Fruit fly (Drosophila melanogaster) whole organism, embryonic: ENCODE data around the gene Lcp65Ac.

ENCODE experiments used
- Atf6 ChIP-seq: fragments of 200-800 bp; sonication (Bioruptor generic); IDR thresholded peaks from 2 replicates; pipeline ENCODE4 v1.3.6; 2022; ENCODE audit warnings: missing biosample characterization, missing genetic modification characterization
- CG1024 ChIP-seq: fragments of 200-800 bp; sonication (Bioruptor generic); IDR thresholded peaks from 2 replicates; pipeline ENCODE4 v1.3.6; 2022; ENCODE audit warnings: missing biosample characterization, missing genetic modification characterization
- CG12942 ChIP-seq: fragments of 200-800 bp; sonication (Bioruptor generic); optimal IDR thresholded peaks from 3 replicates; lab custom pipeline; 2016; ENCODE audit warnings: missing biosample characterization, missing genetic modification characterization
- CG14965 ChIP-seq: fragments of 200-800 bp; sonication (Bioruptor generic); optimal IDR thresholded peaks from 2 replicates; lab custom pipeline; 2016; ENCODE audit warnings: missing biosample characterization, missing genetic modification characterization, borderline replicate concordance
- CG1603 ChIP-seq: fragments of 200-800 bp; sonication (Bioruptor generic); optimal IDR thresholded peaks from 2 replicates; lab custom pipeline; 2019; ENCODE audit warnings: missing biosample characterization, mild to moderate bottlenecking, missing genetic modification characterization, moderate library complexity
- CG1792 ChIP-seq: fragments of 200-800 bp; sonication (Bioruptor generic); optimal IDR thresholded peaks from 2 replicates; lab custom pipeline; 2016; ENCODE audit warnings: missing biosample characterization, missing genetic modification characterization
- CG18599 ChIP-seq: fragments of 200-800 bp; sonication (Bioruptor generic); optimal IDR thresholded peaks from 3 replicates; lab custom pipeline; 2017; ENCODE audit warnings: missing biosample characterization, missing genetic modification characterization, mild to moderate bottlenecking, moderate library complexity, missing genetic modification reagents
- CG2120 ChIP-seq: fragments of 200-800 bp; sonication (Bioruptor generic); optimal IDR thresholded peaks from 3 replicates; lab custom pipeline; 2016; ENCODE audit warnings: missing biosample characterization, missing genetic modification characterization
- CG2199 ChIP-seq: fragments of 200-800 bp; sonication (Bioruptor generic); IDR thresholded peaks from 3 replicates; pipeline ENCODE4 v1.3.6; 2022; ENCODE audit warnings: missing biosample characterization, missing genetic modification characterization
- CG30431 ChIP-seq: fragments of 200-800 bp; sonication (Bioruptor generic); optimal IDR thresholded peaks from 2 replicates; lab custom pipeline; 2017; ENCODE audit warnings: missing biosample characterization, missing genetic modification characterization
- CG31224 ChIP-seq: fragments of 200-800 bp; sonication (Bioruptor generic); IDR thresholded peaks from 2 replicates; pipeline ENCODE4 v1.3.6; 2022; ENCODE audit warnings: missing biosample characterization, missing genetic modification characterization
- CG32772 ChIP-seq: fragments of 200-800 bp; sonication (Bioruptor generic); IDR thresholded peaks from 2 replicates; pipeline ENCODE4 v1.3.6; 2022; ENCODE audit warnings: missing biosample characterization, missing genetic modification characterization
- CG33213 ChIP-seq: fragments of 200-800 bp; sonication (Bioruptor generic); optimal IDR thresholded peaks from 3 replicates; lab custom pipeline; 2016; ENCODE audit warnings: missing biosample characterization, missing genetic modification characterization
- CG4820 ChIP-seq: fragments of 200-800 bp; sonication (Bioruptor generic); optimal IDR thresholded peaks from 3 replicates; lab custom pipeline; 2016; ENCODE audit warnings: missing biosample characterization, missing genetic modification characterization
- CG6175 ChIP-seq: fragments of 200-800 bp; sonication (Bioruptor generic); IDR thresholded peaks from 3 replicates; pipeline ENCODE4 v1.3.6; 2022; ENCODE audit warnings: missing biosample characterization, missing genetic modification characterization
- CG6654 ChIP-seq: fragments of 200-800 bp; sonication (Bioruptor generic); optimal IDR thresholded peaks from 2 replicates; lab custom pipeline; 2017; ENCODE audit warnings: missing biosample characterization, mild to moderate bottlenecking, missing genetic modification characterization
- CG6791 ChIP-seq: fragments of 200-800 bp; sonication (Bioruptor generic); IDR thresholded peaks from 3 replicates; pipeline ENCODE4 v1.3.6; 2022; ENCODE audit warnings: missing biosample characterization, missing genetic modification characterization; ENCODE audit not compliant: partially characterized antibody
- CG8359 ChIP-seq: fragments of 200-800 bp; sonication (Bioruptor generic); optimal IDR thresholded peaks from 2 replicates; lab custom pipeline; 2017; ENCODE audit warnings: missing biosample characterization, mild to moderate bottlenecking, missing genetic modification characterization, borderline replicate concordance
- Elba2 ChIP-seq: fragments of 200-800 bp; sonication (Bioruptor generic); optimal IDR thresholded peaks from 3 replicates; lab custom pipeline; 2016; ENCODE audit warnings: missing biosample characterization, missing genetic modification characterization
- Ets97D ChIP-seq: fragments of 200-800 bp; sonication (Bioruptor generic); optimal IDR thresholded peaks from 3 replicates; lab custom pipeline; 2016; ENCODE audit warnings: missing biosample characterization, missing genetic modification characterization
- H2.0 ChIP-seq: fragments of 200-800 bp; sonication (Bioruptor generic); IDR thresholded peaks from 2 replicates; pipeline ENCODE4 v1.3.6; 2022; ENCODE audit warnings: missing biosample characterization, missing genetic modification characterization
- Hey ChIP-seq: fragments of 200-800 bp; sonication (Bioruptor generic); optimal IDR thresholded peaks from 3 replicates; lab custom pipeline; 2018; ENCODE audit warnings: missing biosample characterization, mild to moderate bottlenecking, missing genetic modification characterization
- Hmx ChIP-seq: fragments of 200-800 bp; sonication (Bioruptor generic); optimal IDR thresholded peaks from 2 replicates; lab custom pipeline; 2016; ENCODE audit warnings: missing biosample characterization, missing genetic modification characterization
- Lpt ChIP-seq: fragments of >200 bp; optimal IDR thresholded peaks from 2 replicates; lab custom pipeline; 2018; ENCODE audit warnings: missing biosample characterization, missing genetic modification characterization
- Mad ChIP-seq: fragments of 200-800 bp; sonication (Bioruptor generic); optimal IDR thresholded peaks from 2 replicates; lab custom pipeline; 2016; ENCODE audit warnings: missing biosample characterization, missing genetic modification characterization
- Meics ChIP-seq: fragments of 200-800 bp; sonication (Bioruptor generic); optimal IDR thresholded peaks from 2 replicates; lab custom pipeline; 2017; ENCODE audit warnings: missing biosample characterization, mild to moderate bottlenecking, missing genetic modification characterization
- NK7.1 ChIP-seq: fragments of 200-800 bp; sonication (Bioruptor generic); optimal IDR thresholded peaks from 3 replicates; lab custom pipeline; 2016; ENCODE audit warnings: missing biosample characterization, missing genetic modification characterization
- Neu2 ChIP-seq: fragments of 200-800 bp; sonication (Bioruptor generic); optimal IDR thresholded peaks from 3 replicates; lab custom pipeline; 2016; ENCODE audit warnings: missing biosample characterization, missing genetic modification characterization, borderline replicate concordance
- Oaz ChIP-seq: fragments of 200-800 bp; sonication (Bioruptor generic); IDR thresholded peaks from 2 replicates; pipeline ENCODE4 v1.3.6; 2022; ENCODE audit warnings: missing biosample characterization, missing genetic modification characterization
- Sry-β ChIP-seq: fragments of 200-800 bp; sonication (Bioruptor generic); optimal IDR thresholded peaks from 2 replicates; lab custom pipeline; 2018; ENCODE audit warnings: missing biosample characterization, mild to moderate bottlenecking, missing genetic modification characterization, moderate library complexity
- ap ChIP-seq: fragments of 200-800 bp; sonication (Bioruptor generic); IDR thresholded peaks from 2 replicates; pipeline ENCODE4 v1.3.6; 2022; ENCODE audit warnings: missing biosample characterization, missing genetic modification characterization
- ara ChIP-seq: fragments of 200-800 bp; sonication (Bioruptor generic); IDR thresholded peaks from 2 replicates; pipeline ENCODE4 v1.3.6; 2022; ENCODE audit warnings: missing biosample characterization, missing genetic modification characterization
- ash1 ChIP-seq: fragments of 200-800 bp; sonication (Bioruptor generic); optimal IDR thresholded peaks from 2 replicates; lab custom pipeline; 2018; ENCODE audit warnings: missing biosample characterization, mild to moderate bottlenecking, missing genetic modification characterization
- dm ChIP-seq: fragments of 200-800 bp; sonication (Bioruptor generic); optimal IDR thresholded peaks from 3 replicates; lab custom pipeline; 2016; ENCODE audit warnings: missing biosample characterization, missing genetic modification characterization
- dpn ChIP-seq, 2 experiments: fragments of 200-800 bp; sonication (Bioruptor generic); optimal IDR thresholded peaks; 3 replicates each; lab custom pipeline; 2016; ENCODE audit warnings: missing biosample characterization in 2 of 2, missing genetic modification characterization in 2 of 2
- emc ChIP-seq: fragments of 200-800 bp; sonication (Bioruptor generic); optimal IDR thresholded peaks from 2 replicates; lab custom pipeline; 2016; ENCODE audit warnings: missing biosample characterization, missing genetic modification characterization
- eyg ChIP-seq: fragments of 200-800 bp; sonication (Bioruptor generic); optimal IDR thresholded peaks from 3 replicates; lab custom pipeline; 2016; ENCODE audit warnings: missing biosample characterization, missing genetic modification characterization
- fd3F ChIP-seq: fragments of 200-800 bp; sonication (Bioruptor generic); optimal IDR thresholded peaks from 2 replicates; lab custom pipeline; 2018; ENCODE audit warnings: missing biosample characterization, mild to moderate bottlenecking, missing genetic modification characterization, moderate library complexity
- fd64A ChIP-seq: fragments of 200-800 bp; sonication (Bioruptor generic); optimal IDR thresholded peaks from 3 replicates; lab custom pipeline; 2018; ENCODE audit warnings: missing biosample characterization, mild to moderate bottlenecking, missing genetic modification characterization
- hth ChIP-seq: fragments of >200 bp; optimal IDR thresholded peaks from 2 replicates; lab custom pipeline; 2017; ENCODE audit warnings: inconsistent platforms
- kni ChIP-seq: fragments of 200-800 bp; sonication (Bioruptor generic); optimal IDR thresholded peaks from 3 replicates; lab custom pipeline; 2017; ENCODE audit warnings: mild to moderate bottlenecking, missing biosample characterization, missing genetic modification reagents, missing genetic modification characterization
- knrl ChIP-seq: fragments of 200-800 bp; sonication (Bioruptor generic); IDR thresholded peaks from 3 replicates; pipeline ENCODE4 v1.3.6; 2022; ENCODE audit warnings: missing biosample characterization, missing genetic modification characterization; ENCODE audit not compliant: partially characterized antibody
- pho ChIP-seq: fragments of 200-800 bp; sonication (Bioruptor generic); optimal IDR thresholded peaks from 2 replicates; lab custom pipeline; 2016; ENCODE audit warnings: missing biosample characterization, missing genetic modification characterization
- repo ChIP-seq: fragments of 200-800 bp; sonication (Bioruptor generic); optimal IDR thresholded peaks from 2 replicates; lab custom pipeline; 2016; ENCODE audit warnings: missing biosample characterization, missing genetic modification characterization
- sna ChIP-seq: fragments of 200-800 bp; sonication (Bioruptor generic); IDR thresholded peaks from 2 replicates; pipeline ENCODE4 v1.3.6; 2022; ENCODE audit warnings: missing biosample characterization, missing genetic modification characterization; ENCODE audit not compliant: partially characterized antibody
- so ChIP-seq: fragments of 200-800 bp; sonication (Bioruptor generic); IDR thresholded peaks from 3 replicates; pipeline ENCODE4 v1.3.6; 2022; ENCODE audit warnings: missing biosample characterization, missing genetic modification characterization
- tin ChIP-seq: fragments of 200-800 bp; sonication (Bioruptor generic); optimal IDR thresholded peaks from 3 replicates; lab custom pipeline; 2016; ENCODE audit warnings: missing biosample characterization, missing genetic modification characterization
- vfl ChIP-seq: fragments of 200-800 bp; sonication (Bioruptor generic); optimal IDR thresholded peaks from 2 replicates; lab custom pipeline; 2016; ENCODE audit warnings: missing biosample characterization, missing genetic modification characterization
- yki ChIP-seq: fragments of >200 bp; optimal IDR thresholded peaks from 3 replicates; lab custom pipeline; 2018
- zen ChIP-seq: fragments of 200-800 bp; sonication (Bioruptor generic); optimal IDR thresholded peaks from 3 replicates; lab custom pipeline; 2018; ENCODE audit warnings: missing biosample characterization, mild to moderate bottlenecking, missing genetic modification characterization, moderate library complexity
- zen2 ChIP-seq: fragments of 200-800 bp; sonication (Bioruptor generic); IDR thresholded peaks from 3 replicates; pipeline ENCODE4 v1.3.6; 2022; ENCODE audit warnings: missing biosample characterization, missing genetic modification characterization; ENCODE audit not compliant: partially characterized antibody

Gene Lcp65Ac

DNA sequence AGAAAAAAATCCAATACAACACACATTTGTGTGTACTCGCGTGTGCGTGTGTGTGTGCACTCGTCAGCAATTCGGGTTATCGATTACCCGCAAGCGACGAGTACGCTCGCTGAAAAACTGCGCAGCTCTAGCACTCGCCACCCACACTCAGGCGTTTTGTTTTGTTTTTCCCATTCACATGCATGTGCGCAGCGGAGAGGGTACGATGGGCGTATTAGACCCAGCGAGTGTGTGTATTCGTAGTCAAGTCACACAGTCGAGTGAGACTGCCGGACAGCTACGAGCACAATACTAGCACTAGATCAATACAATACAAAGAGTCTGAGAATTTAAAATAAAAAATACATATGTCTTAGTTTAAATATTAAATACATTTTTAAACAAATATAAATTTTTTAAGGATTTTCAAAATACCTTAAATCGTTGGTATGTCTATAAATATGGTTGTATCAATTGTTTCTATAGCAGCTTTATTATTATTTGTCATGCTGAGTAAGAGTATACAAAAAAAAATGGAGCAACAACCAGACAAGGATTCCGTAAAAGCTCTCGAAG lies 40.3 kb downstream of the Lcp65Ac start, which contains the start of the genes D19B and CG43293:
Gene D19B, minus strand, starts transcription at position 37 of the 555 bp plus-strand sequence.
Gene CG43293, plus strand, starts transcription at position 306 of the 555 bp plus-strand sequence.
- peak; percentile 84 for TF ChIP-seq Sry-β (GFP tag; lab: Kevin White, UChicago)
- TF ChIP-seq CG31224 (GFP tag; lab: Robert Waterston, UW), result peak; percentile 76
- TF ChIP-seq fd64A (GFP tag; lab: Kevin White, UChicago), result peak; percentile 64
- TF ChIP-seq yki (lab: Kevin White, UChicago), result no peak
- TF ChIP-seq CG1792 (GFP tag; lab: Kevin White, UChicago), result peak; percentile 79
- peak; percentile 37 for TF ChIP-seq CG6654 (GFP tag; lab: Kevin White, UChicago)
- peak; percentile 85 for TF ChIP-seq CG32772
- peak; percentile 91 for TF ChIP-seq CG1603
- TF ChIP-seq hth, result no peak
- TF ChIP-seq CG6791 (GFP tag; lab: Robert Waterston, UW), result peak; percentile 59; the same call in 2 of the 3 replicates
- TF ChIP-seq pho (GFP tag; lab: Kevin White, UChicago), result peak; percentile 85
- peak; percentile 48 for TF ChIP-seq Hmx (GFP tag; lab: Kevin White, UChicago)
- TF ChIP-seq so (GFP tag; lab: Robert Waterston, UW), result peak; percentile 81
- TF ChIP-seq CG2120 (GFP tag; lab: Kevin White, UChicago), result peak; percentile 94
- TF ChIP-seq ara (GFP tag; lab: Robert Waterston, UW), result peak; percentile 88
- peak; percentile 91 for TF ChIP-seq CG12942 (GFP tag; lab: Kevin White, UChicago)
- TF ChIP-seq Elba2 (GFP tag; lab: Kevin White, UChicago), result peak; percentile 62
- peak; percentile 79 for TF ChIP-seq CG30431 (GFP tag; lab: Kevin White, UChicago)
- peak; percentile 90 for TF ChIP-seq Meics
- peak; percentile 92 to 93 for TF ChIP-seq dpn (GFP tag; optimal IDR thresholded peaks at IDR 0.05; lab: Kevin White, UChicago)
- peak; percentile 23 for TF ChIP-seq Hey (tag; lab: Kevin White, UChicago)
- peak; percentile 77 for TF ChIP-seq zen (tag; lab: Kevin White, UChicago)
- TF ChIP-seq CG33213 (GFP tag; lab: Kevin White, UChicago), result peak; percentile 81
- TF ChIP-seq emc (GFP tag; lab: Kevin White, UChicago), result peak; percentile 31
- peak; percentile 74 for TF ChIP-seq Ets97D (GFP tag; lab: Kevin White, UChicago)
- TF ChIP-seq Oaz (GFP tag; lab: Robert Waterston, UW), result peak; percentile 66
- TF ChIP-seq vfl (GFP tag; lab: Kevin White, UChicago), result peak; percentile 87
- peak; percentile 49 for TF ChIP-seq knrl (GFP tag; lab: Robert Waterston, UW)
- no peak for TF ChIP-seq Lpt (GFP tag; lab: Kevin White, UChicago)
- TF ChIP-seq tin (GFP tag; lab: Kevin White, UChicago), result peak; percentile 92
- TF ChIP-seq NK7.1 (GFP tag; lab: Kevin White, UChicago), result peak; percentile 73
- peak; percentile 78 for TF ChIP-seq eyg (GFP tag; lab: Kevin White, UChicago)
- TF ChIP-seq zen2 (GFP tag; lab: Robert Waterston, UW), result peak; percentile 5; the same call in 1 of the 3 replicates
- TF ChIP-seq CG8359 (GFP tag; lab: Kevin White, UChicago), result peak; percentile 25
- TF ChIP-seq ash1 (GFP tag; lab: Kevin White, UChicago), result peak; percentile 78
- TF ChIP-seq Neu2 (GFP tag; lab: Kevin White, UChicago), result peak; percentile 26
- TF ChIP-seq Atf6 (GFP tag; lab: Robert Waterston, UW), result peak; percentile 91
- peak; percentile 86 for TF ChIP-seq CG1024
- peak; percentile 79 for TF ChIP-seq repo (GFP tag; lab: Kevin White, UChicago)
- peak; percentile 91 for TF ChIP-seq dm (GFP tag; lab: Kevin White, UChicago)
- TF ChIP-seq CG6175, result peak; percentile 86; the same call in 2 of the 3 replicates
- TF ChIP-seq CG14965 (GFP tag; lab: Kevin White, UChicago), result no peak
- peak; percentile 69 for TF ChIP-seq CG4820
- TF ChIP-seq ap (GFP tag; lab: Robert Waterston, UW), result peak; percentile 69
- TF ChIP-seq H2.0 (GFP tag; lab: Robert Waterston, UW), result peak; percentile 93
- TF ChIP-seq fd3F (GFP tag; lab: Kevin White, UChicago), result peak; percentile 81
- TF ChIP-seq kni (GFP tag; lab: Kevin White, UChicago), result no peak
- peak; percentile 87 for TF ChIP-seq Mad (GFP tag; lab: Kevin White, UChicago)
- peak; percentile 90 for TF ChIP-seq CG18599 (GFP tag; lab: Kevin White, UChicago)
- peak; percentile 54; the same call in 1 of the 2 replicates for TF ChIP-seq sna (GFP tag; lab: Robert Waterston, UW)
- TF ChIP-seq CG2199 (GFP tag; lab: Robert Waterston, UW), result peak; percentile 82
